Fruit fly (Drosophila melanogaster): Measurements from ENCODE around the gene PIG-H.
A peak's percentile ranks its signal among the peaks of the same experiment; 100 is the strongest.

The PIG-H gene

dm6 chr3R:8001074-8001669 is 1.5 kb downstream of the PIG-H start, which contains the start of the genes Kmn2 and CG2698 (continued):
- TF ChIP-seq Hr3 (GFP tag; optimal IDR thresholded peaks at IDR 0.05) (peak; percentile 98), CG11093 (GFP tag; IDR thresholded peaks at IDR 0.05) (peak; percentile 98), CG32532 (GFP tag; IDR thresholded peaks at IDR 0.05) (peak; percentile 98), Bgb (GFP tag; IDR thresholded peaks at IDR 0.05; ENCODE audit: partially characterized antibody) (peak; percentile 53; the same call in 1 of the 2 replicates), fu2 (GFP tag; optimal IDR thresholded peaks at IDR 0.05) (peak; percentile 52), CG8089 (GFP tag; optimal IDR thresholded peaks at IDR 0.05) (peak; percentile 38), CG10321 (GFP tag; IDR thresholded peaks at IDR 0.05) (peak; percentile 83), Dref (GFP tag; IDR thresholded peaks at IDR 0.05) (peak; percentile 44), Jarid2 (GFP tag; optimal IDR thresholded peaks at IDR 0.05) (no peak), da (GFP tag; optimal IDR thresholded peaks at IDR 0.05) (peak; percentile 48), Dll (GFP tag; IDR thresholded peaks at IDR 0.05; ENCODE audit: partially characterized antibody) (peak; percentile 62; the same call in 2 of the 4 replicates), CG9797 (GFP tag; optimal IDR thresholded peaks at IDR 0.05) (peak; percentile 52), bab2 (GFP tag; optimal IDR thresholded peaks at IDR 0.05) (peak; percentile 84), gem (tag; optimal IDR thresholded peaks at IDR 0.05) (peak; percentile 97), onecut (GFP tag; IDR thresholded peaks at IDR 0.05) (peak; percentile 87), CG17361 (GFP tag; IDR thresholded peaks at IDR 0.05) (peak; percentile 97), Bdp1 (GFP tag; optimal IDR thresholded peaks at IDR 0.05) (peak; percentile 74), CG11696 (GFP tag; IDR thresholded peaks at IDR 0.05) (peak; percentile 86), CG6854 (GFP tag; optimal IDR thresholded peaks at IDR 0.05) (peak; percentile 76), Poxn (GFP tag; IDR thresholded peaks at IDR 0.05) (peak; percentile 92), Side (GFP tag; optimal IDR thresholded peaks at IDR 0.05) (peak; percentile 70), Asciz (GFP tag; optimal IDR thresholded peaks at IDR 0.05) (peak; percentile 85), Bteb2 (GFP tag; optimal IDR thresholded peaks at IDR 0.05) (peak; percentile 74), tll (GFP tag; optimal IDR thresholded peaks at IDR 0.05) (peak; percentile 37 to 41), CG15479 (GFP tag; optimal IDR thresholded peaks at IDR 0.05) (no peak), CG14667 (GFP tag; IDR thresholded peaks at IDR 0.05) (peak; percentile 98), sisA (GFP tag; IDR thresholded peaks at IDR 0.05) (peak; percentile 98), CG18011 (GFP tag; optimal IDR thresholded peaks at IDR 0.05) (peak; percentile 82), sima (GFP tag; optimal IDR thresholded peaks at IDR 0.05) (peak; percentile 5), Fer2 (tag; optimal IDR thresholded peaks at IDR 0.05) (peak; percentile 93), Oli (tag; optimal IDR thresholded peaks at IDR 0.05) (peak; percentile 95), fd96Cb (tag; optimal IDR thresholded peaks at IDR 0.05) (peak; percentile 96), Tbp (GFP tag; optimal IDR thresholded peaks at IDR 0.05) (no peak), Hmx (GFP tag; optimal IDR thresholded peaks at IDR 0.05) (peak; percentile 68), repo (GFP tag; optimal IDR thresholded peaks at IDR 0.05) (peak; percentile 67), gsb-n (tag; optimal IDR thresholded peaks at IDR 0.05) (peak; percentile 94), CG30020 (tag; optimal IDR thresholded peaks at IDR 0.05) (peak; percentile 79), klu (GFP tag; IDR thresholded peaks at IDR 0.05) (peak; percentile 96), Opbp (GFP tag; IDR thresholded peaks at IDR 0.05; ENCODE audit: partially characterized antibody) (0 out of 3 replicates have a peak, but pooled peaks have one; percentile 31), stwl (tag; optimal IDR thresholded peaks at IDR 0.05) (peak; percentile 90), CG10267 (tag; optimal IDR thresholded peaks at IDR 0.05) (peak; percentile 100), CG2116 (GFP tag; optimal IDR thresholded peaks at IDR 0.05) (peak; percentile 77), Hr51 (GFP tag; optimal IDR thresholded peaks at IDR 0.05) (peak; percentile 80 to 94), CG3838 (GFP tag; optimal IDR thresholded peaks at IDR 0.05) (peak; percentile 65), Stat92E (GFP tag; optimal IDR thresholded peaks at IDR 0.05) (peak in 1 of 3 experiments; percentile 60), Dek (tag; optimal IDR thresholded peaks at IDR 0.05) (peak; percentile 95), lab (GFP tag; optimal IDR thresholded peaks at IDR 0.05) (peak; percentile 97), CG13624 (GFP tag; optimal IDR thresholded peaks at IDR 0.05) (peak; percentile 73), Doc2 (GFP tag; IDR thresholded peaks at IDR 0.05) (peak; percentile 92)

All from whole organism, embryonic.